Worm (Caenorhabditis elegans): ENCODE results near the gene T05C12.1.

DNA sequence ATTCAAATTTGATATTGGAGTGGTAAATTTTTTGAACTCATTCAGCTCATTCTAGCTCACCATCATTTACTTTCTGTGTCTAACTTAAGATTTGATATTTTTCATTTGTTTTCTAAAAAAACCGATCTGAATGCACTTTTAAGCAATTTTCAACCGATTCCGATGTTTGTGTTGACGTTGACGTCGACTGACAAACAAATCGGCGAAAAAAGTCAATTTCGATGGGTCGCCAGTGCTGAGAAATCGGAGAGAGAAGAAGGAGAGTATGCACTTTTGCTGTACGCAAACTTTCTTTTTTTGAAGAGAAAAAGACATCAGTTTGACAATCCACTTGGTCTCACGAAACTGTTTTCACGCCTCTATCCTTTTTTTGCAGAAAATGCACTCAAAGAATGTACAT, 48.0 kb upstream of the T05C12.1 start:
- TF ChIP-seq nhr-25 (tag; optimal IDR thresholded peaks at IDR 0.05) (no peak), unc-62 (GFP tag; optimal IDR thresholded peaks at IDR 0.05) (no peak), zag-1 (tag; optimal IDR thresholded peaks at IDR 0.05) (no peak), elt-1 (tag; optimal IDR thresholded peaks at IDR 0.05) (no peak), egl-27 (tag; optimal IDR thresholded peaks at IDR 0.05) (no peak), fkh-2 (tag; optimal IDR thresholded peaks at IDR 0.05) (no peak), snpc-4 (tag; optimal IDR thresholded peaks at IDR 0.05) (no peak), nhr-77 (tag; optimal IDR thresholded peaks at IDR 0.05) (no peak), lsy-12 (tag; optimal IDR thresholded peaks at IDR 0.05) (no peak), ZK546.5 (tag; optimal IDR thresholded peaks at IDR 0.05) (no peak), nhr-23 (tag; optimal IDR thresholded peaks at IDR 0.05) (no peak), fkh-10 (GFP tag; optimal IDR thresholded peaks at IDR 0.05) (no peak), nhr-28 (tag; optimal IDR thresholded peaks at IDR 0.05) (no peak)

All from whole organism, L3 larva.